Fruit fly (Drosophila melanogaster): Measurements from ENCODE around the gene pes.

dm6 chr2L:7990720-7991119, 3.3 kb downstream of the pes start:
- TF ChIP-seq CG8478 (optimal IDR thresholded peaks at IDR 0.05), result no peak
- TF ChIP-seq CTCF (optimal IDR thresholded peaks at IDR 0.05), result no peak
